Worm (Caenorhabditis elegans) whole organism, young adult: ENCODE results near the gene C02F5.5.

Source experiments
- C17E4.6 ChIP-seq: fragments of 200-800 bp; sonication (Bioruptor generic); IDR thresholded peaks from 2 replicates; pipeline ENCODE4 v1.3.6; 2022; ENCODE audit warnings: missing genetic modification reagents, missing genetic modification characterization, missing compliant biosample characterization
- D2030.7 ChIP-seq: fragments of 200-800 bp; sonication (Bioruptor generic); IDR thresholded peaks from 2 replicates; pipeline ENCODE4 v1.3.6; 2022; ENCODE audit warnings: missing genetic modification reagents, missing genetic modification characterization, missing compliant biosample characterization
- F33H1.4 ChIP-seq: fragments of 200-800 bp; sonication (Bioruptor generic); IDR thresholded peaks from 2 replicates; pipeline ENCODE4 v1.3.6; 2022; ENCODE audit warnings: missing genetic modification reagents, missing genetic modification characterization, missing compliant biosample characterization
- F37B4.10 ChIP-seq: fragments of 200-800 bp; sonication (Bioruptor generic); IDR thresholded peaks from 2 replicates; pipeline ENCODE4 v1.3.6; 2022; ENCODE audit warnings: missing genetic modification characterization, missing compliant biosample characterization
- F39B2.1 ChIP-seq: fragments of 200-800 bp; sonication (Bioruptor generic); IDR thresholded peaks from 2 replicates; pipeline ENCODE4 v1.3.6; 2022; ENCODE audit warnings: missing genetic modification reagents, missing genetic modification characterization, missing compliant biosample characterization
- F49E8.2 ChIP-seq: sonication (generic microtip); optimal IDR thresholded peaks from 3 replicates; lab custom pipeline; 2017; ENCODE audit warnings: missing genetic modification characterization, mild to moderate bottlenecking, missing compliant biosample characterization, antibody characterized with exemption, moderate library complexity; ENCODE audit not compliant: insufficient read depth
- F55B11.4 ChIP-seq: sonication (generic microtip); optimal IDR thresholded peaks from 2 replicates; lab custom pipeline; 2016; ENCODE audit warnings: missing compliant biosample characterization, missing genetic modification characterization, borderline replicate concordance; ENCODE audit not compliant: insufficient read depth
- K12H6.12 ChIP-seq: fragments of 200-800 bp; sonication (Bioruptor generic); optimal IDR thresholded peaks from 2 replicates; lab custom pipeline; 2018; ENCODE audit warnings: mild to moderate bottlenecking, missing genetic modification characterization, missing compliant biosample characterization
- Y53G8AR.9 ChIP-seq: fragments of 200-800 bp; sonication (Bioruptor generic); conservative IDR thresholded peaks from 2 replicates; pipeline ENCODE4 v1.3.6; 2022; ENCODE audit warnings: missing genetic modification reagents, missing genetic modification characterization, missing compliant biosample characterization
- Y95B8A.8 ChIP-seq: fragments of 200-800 bp; sonication (Bioruptor generic); IDR thresholded peaks from 2 replicates; pipeline ENCODE4 v1.3.6; 2022; ENCODE audit warnings: missing genetic modification reagents, missing genetic modification characterization, missing compliant biosample characterization
- akir-1 ChIP-seq: fragments of 200-800 bp; sonication (Bioruptor generic); optimal IDR thresholded peaks from 2 replicates; lab custom pipeline; 2018; ENCODE audit warnings: mild to moderate bottlenecking, missing genetic modification characterization, moderate library complexity, missing compliant biosample characterization
- bed-1 ChIP-seq: fragments of 200-800 bp; sonication (Bioruptor generic); IDR thresholded peaks from 2 replicates; pipeline ENCODE4 v1.3.6; 2022; ENCODE audit warnings: missing genetic modification reagents, missing genetic modification characterization, missing compliant biosample characterization
- bed-2 ChIP-seq: fragments of 200-800 bp; sonication (Bioruptor generic); IDR thresholded peaks from 2 replicates; pipeline ENCODE4 v1.3.6; 2022; ENCODE audit warnings: missing genetic modification reagents, missing genetic modification characterization, missing compliant biosample characterization
- ccch-3 ChIP-seq: fragments of 200-800 bp; sonication (Bioruptor generic); optimal IDR thresholded peaks from 2 replicates; lab custom pipeline; 2018; ENCODE audit warnings: mild to moderate bottlenecking, missing genetic modification characterization, missing compliant biosample characterization
- ceh-100 ChIP-seq: fragments of 200-800 bp; sonication (Bioruptor generic); IDR thresholded peaks from 2 replicates; pipeline ENCODE4 v1.3.6; 2022; ENCODE audit warnings: missing genetic modification reagents, missing genetic modification characterization, missing compliant biosample characterization
- ceh-27 ChIP-seq: fragments of 200-800 bp; sonication (Bioruptor generic); optimal IDR thresholded peaks from 2 replicates; lab custom pipeline; 2018; ENCODE audit warnings: mild to moderate bottlenecking, missing genetic modification characterization, moderate library complexity, missing compliant biosample characterization
- ceh-58 ChIP-seq: fragments of 200-800 bp; sonication (Bioruptor generic); IDR thresholded peaks from 2 replicates; pipeline ENCODE4 v1.3.6; 2022; ENCODE audit warnings: missing genetic modification characterization, missing compliant biosample characterization
- dox-1 ChIP-seq: fragments of 200-800 bp; sonication (Bioruptor generic); IDR thresholded peaks from 2 replicates; pipeline ENCODE4 v1.3.6; 2022; ENCODE audit warnings: missing genetic modification reagents, missing genetic modification characterization, missing compliant biosample characterization
- dpff-1 ChIP-seq: sonication (generic microtip); optimal IDR thresholded peaks from 2 replicates; lab custom pipeline; 2017; ENCODE audit warnings: mild to moderate bottlenecking, missing genetic modification characterization, missing compliant biosample characterization
- egl-44 ChIP-seq: fragments of 200-800 bp; sonication (Bioruptor generic); IDR thresholded peaks from 2 replicates; pipeline ENCODE4 v1.3.6; 2022; ENCODE audit warnings: missing genetic modification reagents, missing genetic modification characterization, missing compliant biosample characterization
- gei-17 ChIP-seq: fragments of 200-800 bp; sonication (Bioruptor generic); optimal IDR thresholded peaks from 2 replicates; lab custom pipeline; 2018; ENCODE audit warnings: mild to moderate bottlenecking, missing genetic modification characterization, missing compliant biosample characterization
- hlh-12 ChIP-seq: sonication (generic microtip); optimal IDR thresholded peaks from 2 replicates; lab custom pipeline; 2016; ENCODE audit warnings: missing genetic modification characterization, missing compliant biosample characterization
- hrde-1 ChIP-seq: sonication (generic microtip); optimal IDR thresholded peaks from 2 replicates; lab custom pipeline; 2016; ENCODE audit warnings: missing genetic modification characterization, mild to moderate bottlenecking, missing compliant biosample characterization, moderate library complexity, missing genotype, missing genetic modification reagents, borderline replicate concordance
- lin-26 ChIP-seq: fragments of 200-800 bp; sonication (Bioruptor generic); IDR thresholded peaks from 2 replicates; pipeline ENCODE4 v1.3.6; 2022; ENCODE audit warnings: missing genetic modification reagents, missing genetic modification characterization, missing compliant biosample characterization
- lin-40 ChIP-seq: sonication (generic microtip); optimal IDR thresholded peaks from 2 replicates; lab custom pipeline; 2016; ENCODE audit warnings: missing genetic modification characterization, mild to moderate bottlenecking, missing compliant biosample characterization, missing genotype, missing genetic modification reagents
- madf-3 ChIP-seq: fragments of 200-800 bp; sonication (Bioruptor generic); IDR thresholded peaks from 2 replicates; pipeline ENCODE4 v1.3.6; 2022; ENCODE audit warnings: missing genetic modification reagents, missing genetic modification characterization, missing compliant biosample characterization
- mcd-1 ChIP-seq: fragments of 200-800 bp; sonication (Bioruptor generic); IDR thresholded peaks from 2 replicates; pipeline ENCODE4 v1.3.6; 2022; ENCODE audit warnings: missing genetic modification reagents, missing genetic modification characterization, missing compliant biosample characterization
- mel-28 ChIP-seq: sonication (generic microtip); optimal IDR thresholded peaks from 2 replicates; lab custom pipeline; 2016; ENCODE audit warnings: borderline replicate concordance, mild to moderate bottlenecking, missing genetic modification characterization, missing compliant biosample characterization
- nfyb-1 ChIP-seq: fragments of 200-800 bp; sonication (Bioruptor generic); IDR thresholded peaks from 2 replicates; pipeline ENCODE4 v1.3.6; 2022; ENCODE audit warnings: missing genetic modification reagents, missing genetic modification characterization, missing compliant biosample characterization
- nhr-27 ChIP-seq: fragments of 200-800 bp; sonication (Bioruptor generic); optimal IDR thresholded peaks from 2 replicates; lab custom pipeline; 2018; ENCODE audit warnings: mild to moderate bottlenecking, missing genetic modification characterization, moderate library complexity, missing compliant biosample characterization
- rpc-1 ChIP-seq, 2 experiments: fragments of 150-350 bp in 1 of 2; sonication (generic microtip) in 1 of 2; optimal IDR thresholded peaks; 2 replicates each; lab custom pipeline; 2014 to 2018; ENCODE audit warnings: missing biosample characterization in 1 of 2, missing genetic modification characterization in 1 of 2, missing genetic modification reagents in 1 of 2, missing genotype in 1 of 2
- snpc-1.1 ChIP-seq: sonication (generic microtip); optimal IDR thresholded peaks from 2 replicates; lab custom pipeline; 2017; ENCODE audit warnings: missing genetic modification characterization, mild to moderate bottlenecking, missing compliant biosample characterization, antibody characterized with exemption, moderate library complexity, missing genotype, missing genetic modification reagents; ENCODE audit not compliant: insufficient read depth
- snpc-4 ChIP-seq, 5 experiments: fragments of 150-350 bp in 1 of 5; sonication (generic microtip) in 4 of 5; optimal IDR thresholded peaks; 2 replicates each; lab custom pipeline; 2014 to 2018; ENCODE audit warnings: missing genetic modification characterization in 5 of 5, missing biosample characterization in 3 of 5, antibody characterized with exemption in 2 of 5, mild to moderate bottlenecking in 2 of 5, missing compliant biosample characterization in 2 of 5, missing genotype in 2 of 5, moderate library complexity in 2 of 5, missing genetic modification reagents in 1 of 5
- tbx-9 ChIP-seq: sonication (generic microtip); optimal IDR thresholded peaks from 2 replicates; lab custom pipeline; 2016; ENCODE audit warnings: borderline replicate concordance, missing genetic modification characterization, inconsistent platforms, missing compliant biosample characterization
- ztf-18 ChIP-seq: sonication (generic microtip); optimal IDR thresholded peaks from 2 replicates; lab custom pipeline; 2016; ENCODE audit warnings: missing genotype, mild to moderate bottlenecking, missing genetic modification characterization, missing compliant biosample characterization
- ztf-22 ChIP-seq: fragments of 200-800 bp; sonication (Bioruptor generic); optimal IDR thresholded peaks from 2 replicates; lab custom pipeline; 2018; ENCODE audit warnings: mild to moderate bottlenecking, missing genetic modification characterization, moderate library complexity, missing compliant biosample characterization
- ztf-25 ChIP-seq: fragments of 200-800 bp; sonication (Bioruptor generic); IDR thresholded peaks from 2 replicates; pipeline ENCODE4 v1.3.6; 2022; ENCODE audit warnings: missing genetic modification reagents, missing genetic modification characterization, missing compliant biosample characterization
- ztf-6 ChIP-seq: fragments of 200-800 bp; sonication (Bioruptor generic); IDR thresholded peaks from 2 replicates; pipeline ENCODE4 v1.3.6; 2022; ENCODE audit warnings: missing genetic modification reagents, missing genetic modification characterization, missing compliant biosample characterization

Gene C02F5.5

DNA sequence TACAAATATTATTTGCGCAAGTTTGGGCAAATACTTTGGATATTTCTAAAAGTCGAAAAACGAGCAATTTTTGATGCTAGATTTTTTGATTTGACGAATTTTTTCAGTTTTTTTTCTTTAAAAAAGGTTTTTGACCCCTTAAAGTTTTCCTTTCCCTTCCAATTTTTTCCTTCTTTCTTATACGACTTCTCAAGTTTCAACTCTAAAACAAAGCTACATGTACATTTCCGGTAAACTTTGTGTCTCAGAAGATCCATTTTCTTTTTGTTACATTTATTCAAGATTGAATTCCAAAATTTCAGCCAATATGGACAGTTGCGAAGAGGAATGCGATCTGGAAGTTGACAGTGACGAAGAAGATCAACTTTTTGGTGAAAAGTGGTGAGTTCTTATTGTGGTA lies 42.8 kb downstream of the C02F5.5 start, which contains the start of gene mig-10 (continued):
- TF ChIP-seq bed-2 (GFP tag; lab: Robert Waterston, UW) = no peak

DNA sequence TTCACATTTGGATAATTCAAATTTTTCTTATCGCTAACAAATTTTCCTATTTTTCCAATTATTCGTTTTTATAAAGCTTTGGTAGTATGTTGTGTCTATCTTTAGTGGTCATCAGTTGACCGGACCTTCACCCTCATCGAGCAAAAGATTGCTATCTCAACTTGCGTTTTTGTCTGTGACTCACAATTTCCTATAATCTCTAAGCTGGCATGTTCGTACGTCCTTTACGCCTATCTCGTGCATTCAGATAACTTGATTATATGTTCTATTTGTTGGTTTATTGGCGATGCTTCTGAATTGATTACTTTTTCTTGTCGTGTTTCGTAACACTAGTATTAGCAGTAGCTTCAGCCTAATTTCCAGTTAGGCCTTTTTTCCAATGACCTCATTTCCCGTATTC lies 43.6 kb downstream of the C02F5.5 start:
- no peak for TF ChIP-seq akir-1
- TF ChIP-seq Y95B8A.8 = no peak
- TF ChIP-seq lin-40 = no peak
- TF ChIP-seq mcd-1 = no peak
- TF ChIP-seq ceh-27 (GFP tag; lab: Kevin White, UChicago) = no peak
- no peak for TF ChIP-seq ceh-100 (GFP tag; lab: Robert Waterston, UW)
- no peak for TF ChIP-seq C17E4.6 (GFP tag; lab: Robert Waterston, UW)
- TF ChIP-seq hlh-12 (tag; lab: Kevin White, UChicago) = no peak
- no peak for TF ChIP-seq ztf-18 (tag; lab: Kevin White, UChicago)
- TF ChIP-seq madf-3 (GFP tag; lab: Robert Waterston, UW) = no peak
- no peak for TF ChIP-seq ceh-58 (GFP tag; lab: Robert Waterston, UW)
- no peak for TF ChIP-seq D2030.7 (GFP tag; lab: Robert Waterston, UW)
- no peak for TF ChIP-seq hrde-1 (tag; lab: Kevin White, UChicago)
- no peak for TF ChIP-seq ztf-22 (GFP tag; lab: Kevin White, UChicago)
- TF ChIP-seq, all 124 proteins: peak for 0

DNA sequence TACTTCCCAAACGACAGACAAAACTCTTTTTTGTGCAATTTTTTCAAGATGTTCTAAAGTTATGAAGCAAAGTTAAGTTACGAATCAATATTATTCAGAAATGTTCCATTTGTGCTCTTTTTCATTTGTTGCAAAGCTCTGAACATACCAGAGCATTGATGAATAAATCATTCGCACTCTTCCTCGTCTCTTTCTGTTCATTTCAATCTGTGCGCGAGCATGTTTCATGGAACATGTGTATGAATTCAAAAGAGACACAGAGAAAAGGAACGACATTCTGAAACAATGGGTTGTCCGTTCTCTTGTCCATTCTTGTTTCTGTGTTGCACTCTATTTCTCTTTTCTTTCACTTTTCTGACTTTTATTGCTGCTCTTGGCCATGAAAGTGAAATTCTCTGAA lies 44.4 kb downstream of the C02F5.5 start:
- TF ChIP-seq nhr-27 (no peak), dpff-1 (no peak), Y95B8A.8 (no peak), rpc-1 (optimal IDR thresholded peaks at IDR 0.05; lab: Kevin White, UChicago) (no peak), rpc-1 (tag; optimal IDR thresholded peaks at IDR 0.05; lab: Kevin White, UChicago) (no peak), ccch-3 (no peak), F55B11.4 (tag; lab: Kevin White, UChicago) (no peak)

DNA sequence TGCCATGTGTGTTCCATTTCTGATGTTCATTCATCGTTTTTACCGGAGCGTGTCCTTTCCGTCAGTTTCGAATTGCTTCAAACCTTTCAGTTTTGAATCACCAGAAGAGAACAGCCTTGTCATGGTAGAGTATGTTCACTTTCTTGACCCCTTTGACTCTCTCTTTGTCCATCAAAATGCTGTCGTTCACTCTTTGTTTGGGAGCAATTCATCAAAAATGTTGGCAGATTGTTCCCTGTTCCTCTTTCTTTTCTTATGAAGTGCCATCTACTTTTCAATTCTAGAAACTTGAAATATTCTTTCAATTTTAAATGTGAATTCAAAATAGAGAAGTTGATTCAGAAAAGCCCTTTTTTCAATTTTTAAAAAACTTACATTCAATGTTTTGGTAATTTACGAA lies 45.3 kb downstream of the C02F5.5 start:
- TF ChIP-seq mel-28 (tag; lab: Kevin White, UChicago) (no peak), bed-1 (GFP tag; lab: Robert Waterston, UW) (no peak), K12H6.12 (tag; lab: Kevin White, UChicago) (no peak), akir-1 (no peak), ztf-18 (tag; lab: Kevin White, UChicago) (no peak), tbx-9 (tag; lab: Kevin White, UChicago) (no peak), ztf-25 (GFP tag; lab: Robert Waterston, UW) (no peak), nhr-27 (no peak), F39B2.1 (no peak), dox-1 (no peak), snpc-1.1 (tag; lab: Kevin White, UChicago) (no peak), nfyb-1 (no peak), F33H1.4 (GFP tag; lab: Robert Waterston, UW) (no peak), snpc-4 (GFP tag; optimal IDR thresholded peaks at IDR 0.05; lab: Kevin White, UChicago) (no peak), snpc-4 (tag; optimal IDR thresholded peaks at IDR 0.05; lab: Kevin White, UChicago) (no peak)

DNA sequence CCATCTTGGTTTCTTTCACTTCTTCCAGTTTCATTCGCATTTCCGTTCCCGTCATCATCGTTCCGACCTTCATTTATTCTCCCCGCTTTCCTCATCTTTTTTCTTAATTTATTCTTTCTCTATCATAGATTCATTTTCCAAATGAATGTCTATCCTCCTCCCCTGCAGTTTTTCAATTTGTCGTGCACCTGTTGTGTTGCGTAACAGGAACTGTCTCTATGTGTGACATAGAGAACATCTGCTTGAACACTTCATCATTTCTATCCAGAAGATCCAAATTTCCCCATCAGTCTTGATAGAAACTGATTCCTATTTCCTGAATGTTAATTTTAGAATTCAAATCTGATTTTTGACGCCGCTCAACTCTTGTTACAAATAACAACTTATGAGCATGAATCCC lies 47.5 kb downstream of the C02F5.5 start:
- TF ChIP-seq tbx-9 (tag; lab: Kevin White, UChicago) (no peak), gei-17 (GFP tag; lab: Kevin White, UChicago) (no peak), lin-26 (GFP tag; lab: Robert Waterston, UW) (no peak), Y53G8AR.9 (no peak), K12H6.12 (tag; lab: Kevin White, UChicago) (no peak), F49E8.2 (tag; lab: Kevin White, UChicago) (no peak), egl-44 (GFP tag; lab: Robert Waterston, UW) (no peak), F37B4.10 (no peak), hlh-12 (tag; lab: Kevin White, UChicago) (no peak), ztf-6 (GFP tag; lab: Robert Waterston, UW) (no peak), mcd-1 (no peak)
